Fruit fly (Drosophila melanogaster): Measurements from ENCODE around the gene Acbp3.

Gene Acbp3

DNA sequence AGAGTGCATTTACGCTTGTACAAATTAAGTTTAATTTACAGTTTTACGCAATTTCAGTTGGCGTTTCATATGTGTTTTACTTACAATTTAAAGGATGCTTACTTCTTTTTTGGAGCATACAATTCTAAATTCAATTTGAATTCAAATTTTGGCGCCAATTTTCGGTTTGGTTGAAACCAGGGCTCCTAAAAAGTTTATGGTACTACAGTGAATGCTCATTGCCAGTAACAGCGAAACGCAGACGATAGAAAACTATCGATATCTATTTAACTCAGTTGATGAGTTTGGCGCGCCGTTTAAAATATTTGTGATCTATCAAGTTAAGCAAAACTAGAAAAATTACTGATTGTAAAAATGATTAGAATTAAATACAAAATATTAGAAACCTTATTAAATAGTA, 36.7 kb upstream of the Acbp3 start (continued):
- no peak for TF ChIP-seq Adf1 (GFP tag; IDR thresholded peaks at IDR 0.05)
- peak; percentile 58; the same call in 1 of the 2 replicates for TF ChIP-seq ato (GFP tag; IDR thresholded peaks at IDR 0.05; ENCODE audit: partially characterized antibody)
- TF ChIP-seq Sry-β (GFP tag; optimal IDR thresholded peaks at IDR 0.05), result no peak
- peak; percentile 44; the same call in 1 of the 2 replicates for TF ChIP-seq hbn (GFP tag; IDR thresholded peaks at IDR 0.05; ENCODE audit: partially characterized antibody)
- peak; percentile 97 for TF ChIP-seq E2f2 (GFP tag; IDR thresholded peaks at IDR 0.05)
- no peak for TF ChIP-seq sisA (GFP tag; IDR thresholded peaks at IDR 0.05)
- no peak for TF ChIP-seq CG17568 (GFP tag; optimal IDR thresholded peaks at IDR 0.05)
- TF ChIP-seq Abd-B (GFP tag; optimal IDR thresholded peaks at IDR 0.05), result no peak
- peak; percentile 71 for TF ChIP-seq amos (GFP tag; IDR thresholded peaks at IDR 0.05; ENCODE audit: partially characterized antibody)
- TF ChIP-seq pnt (GFP tag; optimal IDR thresholded peaks at IDR 0.05), result no peak
- peak; percentile 55 for TF ChIP-seq tna (GFP tag; IDR thresholded peaks at IDR 0.05; ENCODE audit: partially characterized antibody)
- no peak for TF ChIP-seq br (optimal IDR thresholded peaks at IDR 0.05)
- TF ChIP-seq pzg (GFP tag; optimal IDR thresholded peaks at IDR 0.05), result peak; percentile 24
- TF ChIP-seq CG15269 (tag; optimal IDR thresholded peaks at IDR 0.05), result no peak
- no peak for TF ChIP-seq CG6765 (GFP tag; optimal IDR thresholded peaks at IDR 0.05)
- TF ChIP-seq Blimp-1 (GFP tag; optimal IDR thresholded peaks at IDR 0.05), result no peak
- TF ChIP-seq inv (GFP tag; IDR thresholded peaks at IDR 0.05; ENCODE audit: partially characterized antibody), result peak; percentile 49; the same call in 1 of the 2 replicates
- TF ChIP-seq Ets97D (GFP tag; optimal IDR thresholded peaks at IDR 0.05), result no peak
- peak; percentile 57 for TF ChIP-seq HLH4C (GFP tag; IDR thresholded peaks at IDR 0.05; ENCODE audit: partially characterized antibody)

DNA sequence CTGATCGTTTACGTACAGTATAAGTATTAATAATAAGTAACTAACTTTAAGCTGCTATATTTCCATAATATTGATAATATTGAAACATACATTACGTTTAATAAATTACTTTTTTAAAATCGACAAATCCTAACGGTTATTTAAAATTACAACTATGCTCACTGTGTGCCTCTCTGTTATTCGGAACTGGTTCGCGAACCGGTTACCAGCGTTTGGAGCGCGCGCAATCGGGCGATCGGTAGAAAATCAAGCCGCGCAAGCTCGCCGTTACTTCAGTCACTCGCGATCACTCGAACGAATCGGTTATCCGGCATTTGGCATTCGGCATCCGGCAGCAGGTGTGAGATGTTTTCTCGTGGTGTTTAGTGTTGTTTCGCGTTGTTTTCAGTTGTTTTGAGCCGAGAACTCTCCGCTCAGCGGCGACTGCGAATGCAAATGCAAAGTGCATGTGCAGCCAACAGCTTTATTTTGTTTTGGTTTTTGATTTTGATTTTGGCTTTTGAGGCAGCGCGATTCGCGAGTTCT, 36.1 kb upstream of the Acbp3 start, which contains the start of gene form3:
form3 (plus strand) TSS at position 271 of the 525 bp plus-strand sequence.
- TF ChIP-seq pzg (GFP tag; optimal IDR thresholded peaks at IDR 0.05), result peak; percentile 5
- TF ChIP-seq CkIIα-i1 (GFP tag; IDR thresholded peaks at IDR 0.05), result no peak
- TF ChIP-seq pho (GFP tag; optimal IDR thresholded peaks at IDR 0.05), result no peak
- no peak for TF ChIP-seq CG4730 (GFP tag; IDR thresholded peaks at IDR 0.05)
- TF ChIP-seq ab (GFP tag; optimal IDR thresholded peaks at IDR 0.05), result no peak
- TF ChIP-seq Elba2 (GFP tag; optimal IDR thresholded peaks at IDR 0.05), result no peak
- TF ChIP-seq mam (GFP tag; optimal IDR thresholded peaks at IDR 0.05), result no peak
- no peak for TF ChIP-seq CG8290 (GFP tag; optimal IDR thresholded peaks at IDR 0.05)
- TF ChIP-seq CG8290 (tag; optimal IDR thresholded peaks at IDR 0.05), result peak in 1 of 2 experiments; percentile 39
- no peak for TF ChIP-seq CG7987 (GFP tag; optimal IDR thresholded peaks at IDR 0.05)
- no peak for TF ChIP-seq ATbp (GFP tag; optimal IDR thresholded peaks at IDR 0.05)
- no peak for TF ChIP-seq Mes4 (GFP tag; optimal IDR thresholded peaks at IDR 0.05)
- TF ChIP-seq Jarid2 (GFP tag; optimal IDR thresholded peaks at IDR 0.05), result peak; percentile 88
- TF ChIP-seq pum (GFP tag; optimal IDR thresholded peaks at IDR 0.05), result no peak
- TF ChIP-seq Dek (tag; optimal IDR thresholded peaks at IDR 0.05), result no peak
- no peak for TF ChIP-seq CG1024 (GFP tag; IDR thresholded peaks at IDR 0.05)
- no peak for TF ChIP-seq CG32532 (GFP tag; IDR thresholded peaks at IDR 0.05)
- peak; percentile 61 for TF ChIP-seq Deaf1 (tag; optimal IDR thresholded peaks at IDR 0.05)
- no peak for TF ChIP-seq nmo (GFP tag; optimal IDR thresholded peaks at IDR 0.05)
- no peak for TF ChIP-seq lov (optimal IDR thresholded peaks at IDR 0.05)
- TF ChIP-seq lov (GFP tag; IDR thresholded peaks at IDR 0.05), result 0 out of 3 replicates have a peak, but pooled peaks have one; percentile 61
- peak; percentile 2 for TF ChIP-seq sug (tag; optimal IDR thresholded peaks at IDR 0.05)
- no peak for TF ChIP-seq CG8359 (GFP tag; optimal IDR thresholded peaks at IDR 0.05; ENCODE audit: borderline replicate concordance)
- 0 out of 3 replicates have a peak, but pooled peaks have one; percentile 38 for TF ChIP-seq CG6791 (GFP tag; IDR thresholded peaks at IDR 0.05; ENCODE audit: partially characterized antibody)
- TF ChIP-seq vvl (GFP tag; IDR thresholded peaks at IDR 0.05), result peak; percentile 47
- 0 out of 2 replicates have a peak, but pooled peaks have one; percentile 42 for TF ChIP-seq Bgb (GFP tag; IDR thresholded peaks at IDR 0.05; ENCODE audit: partially characterized antibody)
- no peak for TF ChIP-seq Fer2 (tag; optimal IDR thresholded peaks at IDR 0.05)
- no peak for TF ChIP-seq Dp (GFP tag; optimal IDR thresholded peaks at IDR 0.05)
- TF ChIP-seq Opbp (GFP tag; IDR thresholded peaks at IDR 0.05; ENCODE audit: partially characterized antibody), result 0 out of 3 replicates have a peak, but pooled peaks have one; percentile 4
- no peak for TF ChIP-seq CG3847 (GFP tag; IDR thresholded peaks at IDR 0.05)
- no peak for TF ChIP-seq Hand (GFP tag; optimal IDR thresholded peaks at IDR 0.05)
- no peak for TF ChIP-seq psq (GFP tag; optimal IDR thresholded peaks at IDR 0.05)

Data from whole organism, embryonic.